Worm (Caenorhabditis elegans): ENCODE measurements around the gene Y53F4B.20.

- TF ChIP-seq flt-1 (GFP tag; IDR thresholded peaks at IDR 0.05) (no peak), T22C8.4 (GFP tag; IDR thresholded peaks at IDR 0.05) (no peak), cog-1 (tag; optimal IDR thresholded peaks at IDR 0.05) (no peak), tab-1 (GFP tag; IDR thresholded peaks at IDR 0.05) (no peak), ztf-29 (GFP tag; IDR thresholded peaks at IDR 0.05) (no peak), ztf-23 (GFP tag; IDR thresholded peaks at IDR 0.05) (no peak), med-1 (GFP tag; optimal IDR thresholded peaks at IDR 0.05; ENCODE audit: insufficient read depth) (no peak)
Observed at ce11 chrII:15084170-15084569, at the start of gene Y53F4B.20.

Data from whole organism, midembryonic.